Fruit fly (Drosophila melanogaster): Measurements from ENCODE around the gene Yp3.

DNA sequence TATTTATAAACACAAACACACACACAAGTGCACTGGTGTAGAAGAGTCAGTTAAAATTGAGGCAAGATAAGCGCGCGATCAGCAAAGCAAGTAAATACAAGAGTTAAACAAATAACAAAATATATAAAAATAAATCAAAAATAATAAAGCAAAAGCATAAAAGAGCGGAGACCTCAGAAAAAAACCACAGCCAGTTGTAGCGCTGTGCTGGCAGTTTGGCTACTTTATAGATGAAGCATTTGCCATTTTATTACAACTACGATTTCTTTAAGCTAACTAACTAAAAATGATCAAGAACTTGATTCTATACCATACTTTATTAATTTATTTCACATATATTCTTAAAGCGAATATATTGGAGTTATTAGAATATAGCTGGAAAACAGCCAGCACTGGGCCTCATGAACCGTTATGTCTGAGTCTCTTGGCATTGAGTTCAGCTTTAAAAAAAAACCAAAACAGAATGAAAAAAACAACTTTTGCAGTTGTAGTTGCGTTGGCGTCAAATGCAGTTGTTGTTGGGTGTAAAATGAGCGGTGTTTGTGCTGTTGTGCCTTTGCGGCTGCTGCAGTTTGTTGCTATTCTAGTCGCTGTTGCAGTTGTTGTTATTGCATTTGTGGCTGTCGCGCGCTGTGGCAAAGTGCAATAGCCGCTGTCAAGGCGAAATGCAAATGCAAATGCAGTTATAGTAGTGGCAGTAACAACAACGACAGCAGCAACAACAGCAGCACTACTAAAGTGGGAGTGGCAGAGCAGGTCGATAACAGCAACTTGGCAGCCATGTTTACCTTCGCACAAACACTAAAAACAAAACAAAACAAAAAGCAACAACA is 11.5 kb upstream of the Yp3 start:
- TF ChIP-seq kay (GFP tag; ENCODE audit: borderline replicate concordance), result peak; percentile 49
- TF ChIP-seq CG1620 (GFP tag; optimal IDR thresholded peaks at IDR 0.05), result no peak
- peak; percentile 75 for TF ChIP-seq tj (GFP tag; optimal IDR thresholded peaks at IDR 0.05)
- TF ChIP-seq toe (GFP tag; optimal IDR thresholded peaks at IDR 0.05), result no peak
- TF ChIP-seq ovo (GFP tag; optimal IDR thresholded peaks at IDR 0.05), result peak; percentile 65
- no peak for TF ChIP-seq Mnt (GFP tag; optimal IDR thresholded peaks at IDR 0.05)
